Fruit fly (Drosophila melanogaster): ENCODE data around the gene CG31751.

Gene CG31751

dm6 chr2L:18676948-18677820 lies at the start of gene CG31751, which contains the start of gene Mst36Fa (continued):
- TF ChIP-seq CG18599 (GFP tag; optimal IDR thresholded peaks at IDR 0.05) (peak; percentile 91), zf30C (GFP tag; optimal IDR thresholded peaks at IDR 0.05) (no peak), bowl (GFP tag; IDR thresholded peaks at IDR 0.05) (no peak), Six4 (GFP tag; optimal IDR thresholded peaks at IDR 0.05) (peak; percentile 30), row (GFP tag; IDR thresholded peaks at IDR 0.05) (peak; percentile 42; the same call in 1 of the 3 replicates), sisA (GFP tag; IDR thresholded peaks at IDR 0.05) (no peak; the same call in 1 of the 2 replicates), ap (GFP tag; IDR thresholded peaks at IDR 0.05) (no peak), org-1 (GFP tag; optimal IDR thresholded peaks at IDR 0.05) (peak; percentile 88), Adf1 (GFP tag; IDR thresholded peaks at IDR 0.05) (peak; percentile 40; the same call in 1 of the 2 replicates), Ravus (GFP tag; IDR thresholded peaks at IDR 0.05) (no peak), cwo (GFP tag; optimal IDR thresholded peaks at IDR 0.05) (peak; percentile 73), abd-A (tag; optimal IDR thresholded peaks at IDR 0.05) (no peak), CG8359 (GFP tag; optimal IDR thresholded peaks at IDR 0.05; ENCODE audit: borderline replicate concordance) (peak; percentile 41), CG2712 (tag; optimal IDR thresholded peaks at IDR 0.05) (peak; percentile 45), CG5180 (GFP tag; optimal IDR thresholded peaks at IDR 0.05) (peak; percentile 80), grau (tag; optimal IDR thresholded peaks at IDR 0.05) (peak; percentile 51), ind (GFP tag; optimal IDR thresholded peaks at IDR 0.05) (peak; percentile 6), Xbp1 (GFP tag; optimal IDR thresholded peaks at IDR 0.05) (peak; percentile 27), CG17359 (tag; optimal IDR thresholded peaks at IDR 0.05) (peak; percentile 85), CG6765 (GFP tag; optimal IDR thresholded peaks at IDR 0.05) (peak; percentile 87), CG2199 (GFP tag; IDR thresholded peaks at IDR 0.05) (no peak), Abd-B (GFP tag; optimal IDR thresholded peaks at IDR 0.05) (peak; percentile 26), CG9437 (GFP tag; optimal IDR thresholded peaks at IDR 0.05) (peak; percentile 19), kni (GFP tag; optimal IDR thresholded peaks at IDR 0.05) (peak; percentile 93), ttk (GFP tag; IDR thresholded peaks at IDR 0.05) (no peak), dm (GFP tag; optimal IDR thresholded peaks at IDR 0.05) (peak; percentile 47), Jarid2 (GFP tag; optimal IDR thresholded peaks at IDR 0.05) (no peak), esg (GFP tag; conservative IDR thresholded peaks at IDR 0.05) (no peak), pita (GFP tag; optimal IDR thresholded peaks at IDR 0.05) (no peak), CG7839 (tag; optimal IDR thresholded peaks at IDR 0.05) (peak; percentile 45), CG31224 (GFP tag; IDR thresholded peaks at IDR 0.05) (no peak), Pdp1 (GFP tag; optimal IDR thresholded peaks at IDR 0.05) (peak in 1 of 2 experiments; percentile 67), jumu (GFP tag; optimal IDR thresholded peaks at IDR 0.05) (peak; percentile 55), CG31365 (tag; optimal IDR thresholded peaks at IDR 0.05) (peak; percentile 75), emc (GFP tag; optimal IDR thresholded peaks at IDR 0.05) (no peak), CG34376 (GFP tag; optimal IDR thresholded peaks at IDR 0.05) (peak; percentile 90), ERR (GFP tag; optimal IDR thresholded peaks at IDR 0.05) (peak; percentile 55), Dbx (GFP tag; IDR thresholded peaks at IDR 0.05) (peak; percentile 76), CG8944 (GFP tag; optimal IDR thresholded peaks at IDR 0.05) (peak; percentile 63), gfzf (GFP tag; optimal IDR thresholded peaks at IDR 0.05) (peak; percentile 54), Sin3A (optimal IDR thresholded peaks at IDR 0.05) (peak; percentile 43), slou (GFP tag; optimal IDR thresholded peaks at IDR 0.05) (peak; percentile 39), btn (GFP tag; optimal IDR thresholded peaks at IDR 0.05) (peak; percentile 68), danr (GFP tag; IDR thresholded peaks at IDR 0.05) (peak; percentile 74), CG2116 (GFP tag; optimal IDR thresholded peaks at IDR 0.05) (peak; percentile 74), CG8388 (GFP tag; optimal IDR thresholded peaks at IDR 0.05) (peak; percentile 11), pb (GFP tag; optimal IDR thresholded peaks at IDR 0.05) (peak; percentile 78), jigr1 (GFP tag; IDR thresholded peaks at IDR 0.05) (no peak), chif (GFP tag; optimal IDR thresholded peaks at IDR 0.05) (peak; percentile 42 to 75)

Data from whole organism, embryonic.